Worm (Caenorhabditis elegans) whole organism, early embryonic: ENCODE results near the gene F32D8.11.

Source experiments
- B0310.2 ChIP-seq: sonication (generic microtip); optimal IDR thresholded peaks from 2 replicates; lab custom pipeline; 2016; ENCODE audit warnings: mild to moderate bottlenecking, missing genetic modification characterization, missing compliant biosample characterization
- aly-1 ChIP-seq: sonication (generic microtip); optimal IDR thresholded peaks from 2 replicates; lab custom pipeline; 2016; ENCODE audit warnings: missing genetic modification characterization, missing compliant biosample characterization
- ama-1 ChIP-seq: fragments of 150-350 bp; optimal IDR thresholded peaks from 2 replicates; lab custom pipeline; 2014
- ceh-36 ChIP-seq: sonication (generic microtip); optimal IDR thresholded peaks from 2 replicates; lab custom pipeline; 2016; ENCODE audit warnings: missing genetic modification characterization, inconsistent platforms, missing compliant biosample characterization
- hmbx-1 ChIP-seq: sonication (generic microtip); optimal IDR thresholded peaks from 2 replicates; lab custom pipeline; 2016; ENCODE audit warnings: mild to moderate bottlenecking, missing genetic modification characterization, missing compliant biosample characterization
- hmg-4 ChIP-seq: fragments of 200-800 bp; sonication (Bioruptor generic); optimal IDR thresholded peaks from 2 replicates; lab custom pipeline; 2018; ENCODE audit warnings: mild to moderate bottlenecking, missing genetic modification characterization, missing compliant biosample characterization
- pes-1 ChIP-seq: fragments of 200-800 bp; sonication (Bioruptor generic); IDR thresholded peaks from 2 replicates; pipeline ENCODE4 v1.3.6; 2022; ENCODE audit warnings: missing genetic modification reagents, missing genetic modification characterization, missing compliant biosample characterization
- sea-1 ChIP-seq: fragments of 200-800 bp; sonication (Bioruptor generic); conservative IDR thresholded peaks from 2 replicates; pipeline ENCODE4 v1.3.6; 2022; ENCODE audit warnings: missing genetic modification characterization, missing compliant biosample characterization
- tbx-11 ChIP-seq: fragments of 200-800 bp; sonication (Bioruptor generic); IDR thresholded peaks from 2 replicates; pipeline ENCODE4 v1.3.6; 2022; ENCODE audit warnings: missing genetic modification characterization, missing compliant biosample characterization
- tra-4 ChIP-seq: sonication (generic microtip); optimal IDR thresholded peaks from 2 replicates; lab custom pipeline; 2017; ENCODE audit warnings: missing genetic modification characterization, missing compliant biosample characterization

- TF ChIP-seq B0310.2 (tag; lab: Kevin White, UChicago) (no peak), hmg-4 (GFP tag; lab: Kevin White, UChicago) (no peak), aly-1 (tag; lab: Kevin White, UChicago) (no peak), tra-4 (tag; lab: Kevin White, UChicago) (no peak), ceh-36 (tag; lab: Kevin White, UChicago) (no peak), tbx-11 (GFP tag; lab: Robert Waterston, UW) (no peak), pes-1 (GFP tag; lab: Robert Waterston, UW) (no peak), sea-1 (GFP tag; lab: Robert Waterston, UW) (no peak), hmbx-1 (tag; lab: Kevin White, UChicago) (no peak), ama-1 (lab: Kevin White, UChicago) (no peak)
These were observed 21.0 kb upstream of the F32D8.11 start for ce11 chrV:10909959-10910358.
